Fruit fly (Drosophila melanogaster) whole organism, embryonic: Measurements from ENCODE around the gene Mob3.

Experiments
- Antp ChIP-seq: fragments of 200-800 bp; sonication (Bioruptor generic); optimal IDR thresholded peaks from 3 replicates; lab custom pipeline; 2016; ENCODE audit warnings: missing biosample characterization, missing genetic modification characterization
- Atf6 ChIP-seq: fragments of 200-800 bp; sonication (Bioruptor generic); IDR thresholded peaks from 2 replicates; pipeline ENCODE4 v1.3.6; 2022; ENCODE audit warnings: missing biosample characterization, missing genetic modification characterization
- BEAF-32 ChIP-seq: fragments of 200-800 bp; sonication (Bioruptor generic); optimal IDR thresholded peaks from 3 replicates; lab custom pipeline; 2017; ENCODE audit warnings: missing biosample characterization, missing genetic modification characterization, mild to moderate bottlenecking, moderate library complexity, missing genetic modification reagents
- C15 ChIP-seq: fragments of 200-800 bp; sonication (Bioruptor generic); IDR thresholded peaks from 3 replicates; pipeline ENCODE4 v1.3.6; 2022; ENCODE audit warnings: missing biosample characterization, missing genetic modification characterization
- CG10267 ChIP-seq: fragments of 200-800 bp; sonication (Bioruptor generic); optimal IDR thresholded peaks from 2 replicates; lab custom pipeline; 2018; ENCODE audit warnings: missing biosample characterization, mild to moderate bottlenecking, missing genetic modification characterization, moderate library complexity
- CG12155 ChIP-seq: fragments of 200-800 bp; sonication (Bioruptor generic); optimal IDR thresholded peaks from 3 replicates; lab custom pipeline; 2016; ENCODE audit warnings: missing biosample characterization, missing genetic modification characterization
- CG12659 ChIP-seq: fragments of 200-800 bp; sonication (Bioruptor generic); optimal IDR thresholded peaks from 3 replicates; lab custom pipeline; 2017; ENCODE audit warnings: mild to moderate bottlenecking, missing biosample characterization, missing genetic modification reagents, missing genetic modification characterization
- CG13894 ChIP-seq: fragments of 200-800 bp; sonication (Bioruptor generic); optimal IDR thresholded peaks from 3 replicates; lab custom pipeline; 2018; ENCODE audit warnings: missing biosample characterization, mild to moderate bottlenecking, missing genetic modification characterization, moderate library complexity
- CG14441 ChIP-seq: fragments of 200-800 bp; sonication (Bioruptor generic); IDR thresholded peaks from 2 replicates; pipeline ENCODE4 v1.3.6; 2022; ENCODE audit warnings: missing biosample characterization, missing genetic modification characterization
- CG14860 ChIP-seq: fragments of 200-800 bp; sonication (Bioruptor generic); IDR thresholded peaks from 3 replicates; pipeline ENCODE4 v1.3.6; 2022; ENCODE audit warnings: missing biosample characterization, missing genetic modification characterization; ENCODE audit not compliant: partially characterized antibody
- CG18011 ChIP-seq: fragments of 200-800 bp; sonication (Bioruptor generic); optimal IDR thresholded peaks from 2 replicates; lab custom pipeline; 2017; ENCODE audit warnings: missing biosample characterization, missing genetic modification characterization, mild to moderate bottlenecking, moderate library complexity, missing genotype
- CG18262 ChIP-seq: fragments of 200-800 bp; optimal IDR thresholded peaks from 3 replicates; lab custom pipeline; 2019; ENCODE audit warnings: missing biosample characterization, mild to moderate bottlenecking, missing genetic modification characterization, moderate library complexity
- CG18476 ChIP-seq: fragments of 200-800 bp; sonication (Bioruptor generic); optimal IDR thresholded peaks from 2 replicates; lab custom pipeline; 2016; ENCODE audit warnings: missing biosample characterization, mild to moderate bottlenecking, missing genetic modification characterization
- CG18619 ChIP-seq: fragments of 200-800 bp; sonication (Bioruptor generic); optimal IDR thresholded peaks from 3 replicates; lab custom pipeline; 2017; ENCODE audit warnings: missing biosample characterization, mild to moderate bottlenecking, missing genetic modification characterization
- CG3065 ChIP-seq: fragments of 200-800 bp; sonication (Bioruptor generic); optimal IDR thresholded peaks from 2 replicates; lab custom pipeline; 2016; ENCODE audit warnings: missing biosample characterization, missing genetic modification characterization
- CG31365 ChIP-seq: fragments of 200-800 bp; sonication (Bioruptor generic); optimal IDR thresholded peaks from 2 replicates; lab custom pipeline; 2018; ENCODE audit warnings: missing biosample characterization, mild to moderate bottlenecking, missing genetic modification characterization
- CG42726 ChIP-seq: fragments of 200-800 bp; sonication (Bioruptor generic); IDR thresholded peaks from 2 replicates; pipeline ENCODE4 v1.3.6; 2022; ENCODE audit warnings: missing biosample characterization, missing genetic modification characterization; ENCODE audit not compliant: partially characterized antibody
- CG4360 ChIP-seq: fragments of 200-800 bp; sonication (Bioruptor generic); IDR thresholded peaks from 2 replicates; pipeline ENCODE4 v1.3.6; 2022; ENCODE audit warnings: missing biosample characterization, missing genetic modification characterization
- CG4617 ChIP-seq: fragments of 200-800 bp; sonication (Bioruptor generic); optimal IDR thresholded peaks from 3 replicates; lab custom pipeline; 2016; ENCODE audit warnings: missing biosample characterization, missing genetic modification characterization, borderline replicate concordance
- CG4707 ChIP-seq: fragments of 200-800 bp; sonication (Bioruptor generic); optimal IDR thresholded peaks from 2 replicates; lab custom pipeline; 2018; ENCODE audit warnings: missing biosample characterization, mild to moderate bottlenecking, missing genetic modification characterization, moderate library complexity
- CG4820 ChIP-seq: fragments of 200-800 bp; sonication (Bioruptor generic); optimal IDR thresholded peaks from 3 replicates; lab custom pipeline; 2016; ENCODE audit warnings: missing biosample characterization, missing genetic modification characterization
- CG6175 ChIP-seq: fragments of 200-800 bp; sonication (Bioruptor generic); IDR thresholded peaks from 3 replicates; pipeline ENCODE4 v1.3.6; 2022; ENCODE audit warnings: missing biosample characterization, missing genetic modification characterization
- CTCF ChIP-seq: fragments of 200-800 bp; sonication (Bioruptor generic); optimal IDR thresholded peaks from 2 replicates; lab custom pipeline; 2017; ENCODE audit warnings: missing biosample characterization, mild to moderate bottlenecking, missing genetic modification characterization, moderate library complexity
- Ets65A ChIP-seq: fragments of 200-800 bp; sonication (Bioruptor generic); peaks from one replicate; lab custom pipeline; 2016; ENCODE audit warnings: missing biosample characterization, missing genetic modification characterization
- Fer3 ChIP-seq: fragments of 200-800 bp; sonication (Bioruptor generic); optimal IDR thresholded peaks from 2 replicates; lab custom pipeline; 2018; ENCODE audit warnings: missing biosample characterization, mild to moderate bottlenecking, missing genetic modification characterization, moderate library complexity
- MTF-1 ChIP-seq: fragments of 200-800 bp; sonication (Bioruptor generic); optimal IDR thresholded peaks from 2 replicates; lab custom pipeline; 2018; ENCODE audit warnings: missing biosample characterization, mild to moderate bottlenecking, missing genetic modification characterization, borderline replicate concordance
- Med ChIP-seq: fragments of 200-800 bp; sonication (Bioruptor generic); peaks from one replicate; lab custom pipeline; 2016; ENCODE audit warnings: missing biosample characterization, missing genetic modification characterization, mild to moderate bottlenecking, inconsistent platforms, moderate library complexity
- Opbp ChIP-seq: fragments of 200-800 bp; sonication (Bioruptor generic); IDR thresholded peaks from 3 replicates; pipeline ENCODE4 v1.3.6; 2022; ENCODE audit warnings: missing biosample characterization, missing genetic modification characterization; ENCODE audit not compliant: partially characterized antibody
- PHDP ChIP-seq: fragments of 200-800 bp; sonication (Bioruptor generic); optimal IDR thresholded peaks from 3 replicates; lab custom pipeline; 2018; ENCODE audit warnings: missing biosample characterization, mild to moderate bottlenecking, missing genetic modification characterization, moderate library complexity
- Spps ChIP-seq: fragments of 200-800 bp; sonication (Bioruptor generic); optimal IDR thresholded peaks from 2 replicates; lab custom pipeline; 2018; ENCODE audit warnings: missing biosample characterization, mild to moderate bottlenecking, missing genetic modification characterization
- Taf1 ChIP-seq: fragments of 200-800 bp; sonication (Bioruptor generic); IDR thresholded peaks from 2 replicates; pipeline ENCODE4 v1.3.6; 2022; ENCODE audit warnings: missing biosample characterization, missing genetic modification characterization
- ac ChIP-seq: fragments of 200-800 bp; sonication (Bioruptor generic); optimal IDR thresholded peaks from 3 replicates; lab custom pipeline; 2017; ENCODE audit warnings: missing biosample characterization, mild to moderate bottlenecking, missing genetic modification characterization
- ap ChIP-seq: fragments of 200-800 bp; sonication (Bioruptor generic); IDR thresholded peaks from 2 replicates; pipeline ENCODE4 v1.3.6; 2022; ENCODE audit warnings: missing biosample characterization, missing genetic modification characterization
- bsh ChIP-seq, 2 experiments: fragments of 200-800 bp; sonication (Bioruptor generic); optimal IDR thresholded peaks; 2 replicates each; lab custom pipeline; 2017 to 2018; ENCODE audit warnings: mild to moderate bottlenecking in 2 of 2, missing biosample characterization in 2 of 2, missing genetic modification characterization in 2 of 2, moderate library complexity in 1 of 2
- ems ChIP-seq: fragments of 200-800 bp; sonication (Bioruptor generic); optimal IDR thresholded peaks from 3 replicates; lab custom pipeline; 2016; ENCODE audit warnings: missing biosample characterization, missing genetic modification characterization
- eyg ChIP-seq: fragments of 200-800 bp; sonication (Bioruptor generic); optimal IDR thresholded peaks from 3 replicates; lab custom pipeline; 2016; ENCODE audit warnings: missing biosample characterization, missing genetic modification characterization
- fu2 ChIP-seq: fragments of 200-800 bp; sonication (Bioruptor generic); optimal IDR thresholded peaks from 2 replicates; lab custom pipeline; 2016; ENCODE audit warnings: missing biosample characterization, missing genetic modification characterization
- gsb-n ChIP-seq: fragments of 200-800 bp; sonication (Bioruptor generic); optimal IDR thresholded peaks from 3 replicates; lab custom pipeline; 2018; ENCODE audit warnings: missing biosample characterization, mild to moderate bottlenecking, missing genetic modification characterization
- ham ChIP-seq: fragments of 200-800 bp; sonication (Bioruptor generic); IDR thresholded peaks from 2 replicates; pipeline ENCODE4 v1.3.6; 2022; ENCODE audit warnings: missing biosample characterization, missing genetic modification characterization
- ind ChIP-seq: fragments of 200-800 bp; sonication (Bioruptor generic); optimal IDR thresholded peaks from 3 replicates; lab custom pipeline; 2016; ENCODE audit warnings: missing biosample characterization, missing genetic modification characterization
- jigr1 ChIP-seq: fragments of 200-800 bp; sonication (Bioruptor generic); IDR thresholded peaks from 3 replicates; pipeline ENCODE4 v1.3.6; 2022; ENCODE audit warnings: missing biosample characterization, missing genetic modification characterization
- kah ChIP-seq: fragments of 200-800 bp; sonication (Bioruptor generic); optimal IDR thresholded peaks from 2 replicates; lab custom pipeline; 2018; ENCODE audit warnings: missing biosample characterization, mild to moderate bottlenecking, missing genetic modification characterization
- mam ChIP-seq: fragments of 200-800 bp; sonication (Bioruptor generic); optimal IDR thresholded peaks from 3 replicates; lab custom pipeline; 2016; ENCODE audit warnings: missing biosample characterization, missing genetic modification characterization
- pzg ChIP-seq: fragments of 200-800 bp; sonication (Bioruptor generic); optimal IDR thresholded peaks from 3 replicates; lab custom pipeline; 2018; ENCODE audit warnings: missing biosample characterization, mild to moderate bottlenecking, missing genetic modification characterization, moderate library complexity
- ranshi ChIP-seq: fragments of 200-800 bp; sonication (Bioruptor generic); IDR thresholded peaks from 2 replicates; pipeline ENCODE4 v1.3.6; 2022; ENCODE audit warnings: missing biosample characterization, missing genetic modification characterization
- sc ChIP-seq, 3 experiments: fragments of >200 bp in 2 of 3; fragments of 200-800 bp in 1 of 3; sonication (Bioruptor generic) in 1 of 3; optimal IDR thresholded peaks; 2 replicates in 2 of 3; 3 replicates in 1 of 3; lab custom pipeline; 2017; ENCODE audit warnings: mild to moderate bottlenecking in 1 of 3, missing biosample characterization in 1 of 3, missing genetic modification characterization in 1 of 3, missing genetic modification reagents in 1 of 3
- slp2 ChIP-seq: fragments of 200-800 bp; sonication (Bioruptor generic); optimal IDR thresholded peaks from 2 replicates; lab custom pipeline; 2016; ENCODE audit warnings: missing biosample characterization, missing genetic modification characterization
- stc ChIP-seq: fragments of 200-800 bp; sonication (Bioruptor generic); IDR thresholded peaks from 2 replicates; pipeline ENCODE4 v1.3.6; 2022; ENCODE audit warnings: missing biosample characterization, missing genetic modification characterization
- toy ChIP-seq: fragments of 200-800 bp; sonication (Bioruptor generic); IDR thresholded peaks from 2 replicates; pipeline ENCODE4 v1.3.6; 2022; ENCODE audit warnings: missing biosample characterization, missing genetic modification characterization

The Mob3 gene

dm6 chr2L:10306518-10307260 is 41.6 kb downstream of the Mob3 start, which contains the start of the genes CG5390 and CG4968 (continued):
- TF ChIP-seq Fer3 (peak; percentile 77), CG4820 (peak; percentile 20), CG14860 (GFP tag; lab: Robert Waterston, UW) (no peak), Antp (GFP tag; lab: Kevin White, UChicago) (peak; percentile 6), Atf6 (peak; percentile 75; the same call in 1 of the 2 replicates), ap (GFP tag; lab: Robert Waterston, UW) (no peak), CG18476 (GFP tag; lab: Kevin White, UChicago) (peak; percentile 50), bsh (GFP tag; optimal IDR thresholded peaks at IDR 0.05; lab: Kevin White, UChicago) (peak in 1 of 2 experiments; percentile 74), CG3065 (GFP tag; lab: Kevin White, UChicago) (no peak), CG18262 (tag; lab: Kevin White, UChicago) (peak; percentile 69), CG42726 (GFP tag; lab: Robert Waterston, UW) (no peak), CG18011 (GFP tag; lab: Kevin White, UChicago) (peak; percentile 19), BEAF-32 (GFP tag; lab: Kevin White, UChicago) (peak; percentile 60), CG10267 (tag; lab: Kevin White, UChicago) (peak; percentile 75), jigr1 (GFP tag; lab: Robert Waterston, UW) (no peak), CG14441 (GFP tag; lab: Robert Waterston, UW) (peak; percentile 28; the same call in 1 of the 2 replicates), CG4617 (GFP tag; lab: Kevin White, UChicago) (peak; percentile 72), PHDP (peak; percentile 80), ham (GFP tag; lab: Robert Waterston, UW) (no peak), MTF-1 (GFP tag; lab: Kevin White, UChicago) (no peak), CG6175 (GFP tag; lab: Robert Waterston, UW) (no peak), eyg (GFP tag; lab: Kevin White, UChicago) (no peak), CG18619 (GFP tag; lab: Kevin White, UChicago) (peak; percentile 38), kah (GFP tag; lab: Kevin White, UChicago) (no peak), C15 (GFP tag; lab: Robert Waterston, UW) (no peak), ems (GFP tag; lab: Kevin White, UChicago) (peak; percentile 3), slp2 (GFP tag; lab: Kevin White, UChicago) (no peak), CG13894 (peak; percentile 88), Opbp (GFP tag; lab: Robert Waterston, UW) (0 out of 3 replicates have a peak, but pooled peaks have one; percentile 24), toy (GFP tag; lab: Robert Waterston, UW) (no peak), CG31365 (tag; lab: Kevin White, UChicago) (no peak), stc (GFP tag; lab: Robert Waterston, UW) (peak; percentile 53; the same call in 1 of the 2 replicates), pzg (GFP tag; lab: Kevin White, UChicago) (peak; percentile 69), ac (no peak), ranshi (GFP tag; lab: Robert Waterston, UW) (peak; percentile 47; the same call in 1 of the 2 replicates), CG12659 (GFP tag; lab: Kevin White, UChicago) (peak; percentile 86), fu2 (GFP tag; lab: Kevin White, UChicago) (no peak), mam (GFP tag; lab: Kevin White, UChicago) (peak; percentile 2), Spps (tag; lab: Kevin White, UChicago) (peak; percentile 44), sc (optimal IDR thresholded peaks at IDR 0.05; lab: Kevin White, UChicago) (no peak), sc (GFP tag; optimal IDR thresholded peaks at IDR 0.05; lab: Kevin White, UChicago) (peak; percentile 28), ind (peak; percentile 53), CG12155 (peak; percentile 67), CTCF (GFP tag; lab: Kevin White, UChicago) (peak; percentile 12), CG4360 (GFP tag; lab: Robert Waterston, UW) (no peak), Taf1 (GFP tag; lab: Robert Waterston, UW) (0 out of 2 replicates have a peak, but pooled peaks have one; percentile 14), CG4707 (GFP tag; lab: Kevin White, UChicago) (peak; percentile 38), Ets65A (peak; percentile 89), Med (GFP tag; lab: Kevin White, UChicago) (peak; percentile 87), gsb-n (tag; lab: Kevin White, UChicago) (no peak)
